Worm (Caenorhabditis elegans): ENCODE results near the gene H38K22.9.

The H38K22.9 gene

DNA sequence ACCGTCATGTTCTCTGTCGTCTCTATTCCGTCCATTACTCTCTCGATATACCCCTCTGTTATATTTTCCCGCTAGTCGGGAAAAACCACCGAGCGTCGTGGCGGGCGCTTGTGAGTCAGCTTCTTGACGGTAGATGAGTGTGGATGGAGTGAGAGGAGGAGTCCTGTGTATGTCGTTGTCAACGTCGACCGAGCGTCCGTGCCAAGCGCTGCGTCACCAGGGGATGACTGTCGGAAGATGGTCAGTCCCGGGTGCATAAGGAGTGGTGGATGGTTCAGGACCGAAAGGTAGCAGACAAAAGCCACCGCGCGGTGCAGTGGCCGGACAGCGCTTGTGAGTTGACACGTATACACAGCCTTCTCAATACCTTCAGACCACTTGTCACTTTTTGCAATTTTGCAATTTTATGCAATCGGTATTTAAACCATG is 45.4 kb downstream of the H38K22.9 start:
- TF ChIP-seq cnd-1 (tag; optimal IDR thresholded peaks at IDR 0.05) (peak; percentile 73), ceh-83 (GFP tag; optimal IDR thresholded peaks at IDR 0.05) (peak; percentile 78), unc-120 (tag; optimal IDR thresholded peaks at IDR 0.05; ENCODE audit: poor library complexity, severe bottlenecking) (peak; percentile 73), sptf-1 (tag; optimal IDR thresholded peaks at IDR 0.05) (peak; percentile 80), bed-3 (GFP tag; optimal IDR thresholded peaks at IDR 0.05) (peak; percentile 43), flh-1 (GFP tag; optimal IDR thresholded peaks at IDR 0.05) (peak; percentile 36), mls-2 (tag; optimal IDR thresholded peaks at IDR 0.05) (peak; percentile 88), ham-2 (GFP tag; optimal IDR thresholded peaks at IDR 0.05) (peak; percentile 79), drap-1 (GFP tag; optimal IDR thresholded peaks at IDR 0.05) (peak; percentile 68), lin-32 (GFP tag; optimal IDR thresholded peaks at IDR 0.05) (peak; percentile 32), ceh-43 (GFP tag; optimal IDR thresholded peaks at IDR 0.05) (peak; percentile 53), M03D4.4 (tag; optimal IDR thresholded peaks at IDR 0.05) (peak; percentile 68), lsy-2 (tag; optimal IDR thresholded peaks at IDR 0.05) (peak; percentile 7), sem-2 (GFP tag; optimal IDR thresholded peaks at IDR 0.05) (peak; percentile 50)

DNA sequence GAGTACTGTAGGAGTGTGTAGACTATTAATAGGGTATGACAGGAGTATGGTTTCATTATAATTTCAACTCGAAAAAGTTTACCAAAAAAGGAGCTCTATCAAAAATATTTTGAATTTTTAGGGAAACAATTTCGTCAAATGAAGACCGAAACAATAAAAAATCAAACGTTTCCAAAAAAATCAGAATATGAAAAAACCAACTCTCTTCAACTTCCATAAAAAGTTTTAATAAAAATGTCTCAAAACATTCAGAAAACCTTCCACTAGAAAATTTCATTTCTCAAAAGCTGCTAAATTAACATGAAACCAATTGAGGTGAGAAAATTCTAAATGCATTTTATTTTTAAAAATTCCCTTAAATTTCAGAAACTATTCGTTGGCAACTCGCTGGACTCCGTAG is 46.6 kb downstream of the H38K22.9 start, which contains the start of gene ckb-3:
Gene ckb-3, plus strand, starts transcription at position 301 of the 400 bp plus-strand sequence.
- TF ChIP-seq bed-3 (GFP tag; optimal IDR thresholded peaks at IDR 0.05), result no peak

DNA sequence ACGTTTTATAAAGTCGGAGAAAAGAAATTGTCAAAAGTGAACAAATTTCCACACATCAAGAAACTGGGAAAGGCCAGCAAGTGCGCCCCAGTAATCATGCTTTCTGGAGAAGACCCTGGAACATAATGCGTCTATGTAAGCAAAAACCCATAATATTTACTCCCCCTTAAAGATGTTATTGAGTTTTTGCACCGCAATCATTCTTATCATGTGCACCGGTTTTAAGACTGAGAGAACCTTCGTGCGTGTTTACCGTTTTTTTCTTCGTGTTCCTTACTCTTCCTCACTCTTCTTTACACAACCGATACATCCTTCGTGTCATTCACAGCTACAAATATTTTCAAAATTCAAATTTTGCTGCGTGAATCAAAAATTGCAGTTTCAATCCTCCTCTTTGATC is 48.9 kb downstream of the H38K22.9 start:
- TF ChIP-seq nhr-28 (tag; optimal IDR thresholded peaks at IDR 0.05) (no peak), lin-13 (tag; optimal IDR thresholded peaks at IDR 0.05) (no peak), lin-32 (GFP tag; optimal IDR thresholded peaks at IDR 0.05) (no peak)
